Worm (Caenorhabditis elegans) whole organism, L4/young adult: ENCODE measurements around the gene spop-1.

Source experiments
- W03F9.2 ChIP-seq: fragments of 150-350 bp; optimal IDR thresholded peaks from 2 replicates; lab custom pipeline; 2014; ENCODE audit warnings: missing biosample characterization, missing genetic modification characterization
- dao-5 ChIP-seq: sonication (generic microtip); optimal IDR thresholded peaks from 2 replicates; lab custom pipeline; 2016; ENCODE audit warnings: missing genotype, missing genetic modification characterization, moderate library complexity, missing compliant biosample characterization
- him-1 ChIP-seq: sonication (generic microtip); optimal IDR thresholded peaks from 2 replicates; lab custom pipeline; 2016; ENCODE audit warnings: missing genotype, missing genetic modification reagents, missing genetic modification characterization, missing compliant biosample characterization

- no peak for TF ChIP-seq him-1
- TF ChIP-seq dao-5 = no peak
- TF ChIP-seq W03F9.2 (tag; lab: Kevin White, UChicago) = no peak
Observed at ce11 chrIII:10108995-10109394, 11.1 kb upstream of the spop-1 start, which contains the start of gene T16H12.9.
